Fruit fly (Drosophila melanogaster): ENCODE data around the gene Bro.

- no peak for TF ChIP-seq psq (optimal IDR thresholded peaks at IDR 0.05)
- no peak for TF ChIP-seq Myc (optimal IDR thresholded peaks at IDR 0.05)
- no peak for TF ChIP-seq insv (optimal IDR thresholded peaks at IDR 0.05)
- no peak for TF ChIP-seq Sin3A (optimal IDR thresholded peaks at IDR 0.05)
These were observed 28.6 kb downstream of the Bro start for dm6 chr3L:1676222-1676621.
